Fruit fly (Drosophila melanogaster) whole organism, embryonic: Measurements from ENCODE around the gene Cont.

Source experiments
- Aef1 ChIP-seq: fragments of 200-800 bp; sonication (Bioruptor generic); IDR thresholded peaks from 3 replicates; pipeline ENCODE4 v1.3.6; 2022; ENCODE audit warnings: missing biosample characterization, missing genetic modification characterization
- B-H2 ChIP-seq: fragments of 200-800 bp; sonication (Bioruptor generic); optimal IDR thresholded peaks from 2 replicates; lab custom pipeline; 2018; ENCODE audit warnings: missing biosample characterization, mild to moderate bottlenecking, missing genetic modification characterization
- Bdp1 ChIP-seq: fragments of 200-800 bp; sonication (Bioruptor generic); optimal IDR thresholded peaks from 3 replicates; lab custom pipeline; 2016; ENCODE audit warnings: missing biosample characterization, missing genetic modification characterization
- CG1024 ChIP-seq: fragments of 200-800 bp; sonication (Bioruptor generic); IDR thresholded peaks from 2 replicates; pipeline ENCODE4 v1.3.6; 2022; ENCODE audit warnings: missing biosample characterization, missing genetic modification characterization
- CG10431 ChIP-seq: fragments of 200-800 bp; sonication (Bioruptor generic); optimal IDR thresholded peaks from 3 replicates; lab custom pipeline; 2018; ENCODE audit warnings: missing biosample characterization, mild to moderate bottlenecking, missing genetic modification characterization
- CG11695 ChIP-seq: fragments of 200-800 bp; sonication (Bioruptor generic); IDR thresholded peaks from 3 replicates; pipeline ENCODE4 v1.3.6; 2022; ENCODE audit warnings: missing biosample characterization, missing genetic modification characterization
- CG12299 ChIP-seq: fragments of 200-800 bp; sonication (Bioruptor generic); optimal IDR thresholded peaks from 2 replicates; lab custom pipeline; 2018; ENCODE audit warnings: missing biosample characterization, mild to moderate bottlenecking, missing genetic modification characterization
- CG1603 ChIP-seq: fragments of 200-800 bp; sonication (Bioruptor generic); optimal IDR thresholded peaks from 2 replicates; lab custom pipeline; 2019; ENCODE audit warnings: missing biosample characterization, mild to moderate bottlenecking, missing genetic modification characterization, moderate library complexity
- CG17186 ChIP-seq: fragments of 200-800 bp; sonication (Bioruptor generic); optimal IDR thresholded peaks from 3 replicates; lab custom pipeline; 2017; ENCODE audit warnings: missing biosample characterization, missing genetic modification reagents, missing genetic modification characterization
- CG17612 ChIP-seq: fragments of 200-800 bp; sonication (Bioruptor generic); IDR thresholded peaks from 2 replicates; pipeline ENCODE4 v1.3.6; 2022; ENCODE audit warnings: missing biosample characterization, missing genetic modification characterization
- CG31224 ChIP-seq: fragments of 200-800 bp; sonication (Bioruptor generic); IDR thresholded peaks from 2 replicates; pipeline ENCODE4 v1.3.6; 2022; ENCODE audit warnings: missing biosample characterization, missing genetic modification characterization
- CG33213 ChIP-seq: fragments of 200-800 bp; sonication (Bioruptor generic); optimal IDR thresholded peaks from 3 replicates; lab custom pipeline; 2016; ENCODE audit warnings: missing biosample characterization, missing genetic modification characterization
- CG4328 ChIP-seq: fragments of 200-800 bp; sonication (Bioruptor generic); optimal IDR thresholded peaks from 3 replicates; lab custom pipeline; 2017; ENCODE audit warnings: missing biosample characterization, missing genetic modification reagents, missing genetic modification characterization
- CG43689 ChIP-seq: fragments of 200-800 bp; sonication (Bioruptor generic); IDR thresholded peaks from 2 replicates; pipeline ENCODE4 v1.3.6; 2022; ENCODE audit warnings: missing biosample characterization, missing genetic modification characterization
- CG5180 ChIP-seq: fragments of 200-800 bp; sonication (Bioruptor generic); optimal IDR thresholded peaks from 3 replicates; lab custom pipeline; 2017; ENCODE audit warnings: missing biosample characterization, missing genetic modification characterization, mild to moderate bottlenecking, moderate library complexity, missing genetic modification reagents
- CG5953 ChIP-seq: fragments of 200-800 bp; sonication (Bioruptor generic); IDR thresholded peaks from 2 replicates; pipeline ENCODE4 v1.3.6; 2022; ENCODE audit warnings: missing biosample characterization, missing genetic modification characterization
- CG6813 ChIP-seq: fragments of 200-800 bp; sonication (Bioruptor generic); optimal IDR thresholded peaks from 2 replicates; lab custom pipeline; 2017; ENCODE audit warnings: missing biosample characterization, missing genetic modification characterization, mild to moderate bottlenecking, moderate library complexity, missing genetic modification reagents
- CG9437 ChIP-seq: fragments of 200-800 bp; sonication (Bioruptor generic); optimal IDR thresholded peaks from 2 replicates; lab custom pipeline; 2018; ENCODE audit warnings: missing biosample characterization, mild to moderate bottlenecking, missing genetic modification characterization
- CG9609 ChIP-seq: fragments of 200-800 bp; sonication (Bioruptor generic); optimal IDR thresholded peaks from 3 replicates; lab custom pipeline; 2016; ENCODE audit warnings: missing biosample characterization, missing genetic modification characterization
- Chrac-16 ChIP-seq: fragments of 200-800 bp; sonication (Bioruptor generic); optimal IDR thresholded peaks from 3 replicates; lab custom pipeline; 2016; ENCODE audit warnings: missing biosample characterization, missing genetic modification characterization
- HLH54F ChIP-seq: fragments of 200-800 bp; sonication (Bioruptor generic); optimal IDR thresholded peaks from 3 replicates; lab custom pipeline; 2016; ENCODE audit warnings: missing biosample characterization, missing genetic modification characterization
- Hr78 ChIP-seq, 2 experiments: fragments of 200-800 bp in 1 of 2; fragments of >200 bp in 1 of 2; sonication (Bioruptor generic) in 1 of 2; optimal IDR thresholded peaks; 2 replicates each; lab custom pipeline; 2017 to 2019; ENCODE audit warnings: missing biosample characterization in 2 of 2, missing genetic modification characterization in 2 of 2, mild to moderate bottlenecking in 1 of 2, moderate library complexity in 1 of 2
- Max ChIP-seq: fragments of 200-800 bp; sonication (Bioruptor generic); optimal IDR thresholded peaks from 2 replicates; lab custom pipeline; 2016; ENCODE audit warnings: missing biosample characterization, mild to moderate bottlenecking, missing genetic modification characterization
- Med ChIP-seq: fragments of 200-800 bp; sonication (Bioruptor generic); peaks from one replicate; lab custom pipeline; 2016; ENCODE audit warnings: missing biosample characterization, missing genetic modification characterization, mild to moderate bottlenecking, inconsistent platforms, moderate library complexity
- Meics ChIP-seq: fragments of 200-800 bp; sonication (Bioruptor generic); optimal IDR thresholded peaks from 2 replicates; lab custom pipeline; 2017; ENCODE audit warnings: missing biosample characterization, mild to moderate bottlenecking, missing genetic modification characterization
- Opbp ChIP-seq: fragments of 200-800 bp; sonication (Bioruptor generic); IDR thresholded peaks from 3 replicates; pipeline ENCODE4 v1.3.6; 2022; ENCODE audit warnings: missing biosample characterization, missing genetic modification characterization; ENCODE audit not compliant: partially characterized antibody
- TFAM ChIP-seq: fragments of 200-800 bp; sonication (Bioruptor generic); optimal IDR thresholded peaks from 2 replicates; lab custom pipeline; 2017; ENCODE audit warnings: missing biosample characterization, missing genetic modification characterization, inconsistent platforms
- Trl ChIP-seq, 3 experiments: fragments of >200 bp in 2 of 3; fragments of 200-800 bp in 1 of 3; sonication (Bioruptor generic) in 1 of 3; optimal IDR thresholded peaks; 2 replicates in 1 of 3; 3 replicates in 2 of 3; lab custom pipeline; 2016 to 2017; ENCODE audit warnings: missing biosample characterization in 1 of 3, missing genetic modification characterization in 1 of 3
- ara ChIP-seq: fragments of 200-800 bp; sonication (Bioruptor generic); IDR thresholded peaks from 2 replicates; pipeline ENCODE4 v1.3.6; 2022; ENCODE audit warnings: missing biosample characterization, missing genetic modification characterization
- cwo ChIP-seq: fragments of 200-800 bp; sonication (Bioruptor generic); optimal IDR thresholded peaks from 3 replicates; lab custom pipeline; 2017; ENCODE audit warnings: missing biosample characterization, missing genetic modification characterization, mild to moderate bottlenecking, moderate library complexity, missing genetic modification reagents
- dmrt11E ChIP-seq: fragments of 200-800 bp; sonication (Bioruptor generic); optimal IDR thresholded peaks from 3 replicates; lab custom pipeline; 2018; ENCODE audit warnings: missing biosample characterization, mild to moderate bottlenecking, missing genetic modification characterization, moderate library complexity
- dysf ChIP-seq: fragments of 200-800 bp; sonication (Bioruptor generic); IDR thresholded peaks from 3 replicates; pipeline ENCODE4 v1.3.6; 2022; ENCODE audit warnings: missing biosample characterization, missing genetic modification characterization
- en ChIP-seq: fragments of 200-800 bp; sonication (Bioruptor generic); optimal IDR thresholded peaks from 2 replicates; lab custom pipeline; 2016; ENCODE audit warnings: missing biosample characterization, missing genetic modification characterization
- gcm ChIP-seq: fragments of 200-800 bp; sonication (Bioruptor generic); optimal IDR thresholded peaks from 2 replicates; lab custom pipeline; 2019; ENCODE audit warnings: missing biosample characterization, mild to moderate bottlenecking, missing genetic modification characterization, moderate library complexity
- gem ChIP-seq: fragments of 200-800 bp; sonication (Bioruptor generic); optimal IDR thresholded peaks from 2 replicates; lab custom pipeline; 2019; ENCODE audit warnings: missing biosample characterization, mild to moderate bottlenecking, missing genetic modification characterization, moderate library complexity
- gfzf ChIP-seq: fragments of 200-800 bp; sonication (Bioruptor generic); optimal IDR thresholded peaks from 2 replicates; lab custom pipeline; 2016; ENCODE audit warnings: missing biosample characterization, mild to moderate bottlenecking, missing genetic modification characterization, moderate library complexity
- kni ChIP-seq: fragments of 200-800 bp; sonication (Bioruptor generic); optimal IDR thresholded peaks from 3 replicates; lab custom pipeline; 2017; ENCODE audit warnings: mild to moderate bottlenecking, missing biosample characterization, missing genetic modification reagents, missing genetic modification characterization
- lab ChIP-seq: fragments of 200-800 bp; sonication (Bioruptor generic); optimal IDR thresholded peaks from 3 replicates; lab custom pipeline; 2017; ENCODE audit warnings: missing biosample characterization, missing genetic modification characterization, mild to moderate bottlenecking, moderate library complexity, missing genetic modification reagents
- pb ChIP-seq: fragments of 200-800 bp; sonication (Bioruptor generic); optimal IDR thresholded peaks from 3 replicates; lab custom pipeline; 2016; ENCODE audit warnings: missing biosample characterization, missing genetic modification characterization
- pho ChIP-seq: fragments of 200-800 bp; sonication (Bioruptor generic); optimal IDR thresholded peaks from 2 replicates; lab custom pipeline; 2016; ENCODE audit warnings: missing biosample characterization, missing genetic modification characterization
- prd ChIP-seq, 3 experiments: fragments of >200 bp in 2 of 3; fragments of 200-800 bp in 1 of 3; sonication (Bioruptor generic) in 1 of 3; optimal IDR thresholded peaks in 2 of 3; IDR thresholded peaks in 1 of 3; 2 replicates in 2 of 3; 3 replicates in 1 of 3; pipeline versions ENCODE4 v1.3.6 to Lab custom; 2017 to 2022; ENCODE audit warnings: missing biosample characterization in 1 of 3, missing genetic modification characterization in 1 of 3
- ro ChIP-seq: fragments of 200-800 bp; sonication (Bioruptor generic); IDR thresholded peaks from 2 replicates; pipeline ENCODE4 v1.3.6; 2022; ENCODE audit warnings: missing biosample characterization, missing genetic modification characterization
- sisA ChIP-seq: fragments of 200-800 bp; sonication (Bioruptor generic); IDR thresholded peaks from 2 replicates; pipeline ENCODE4 v1.3.6; 2022; ENCODE audit warnings: missing biosample characterization, missing genetic modification characterization
- z ChIP-seq: fragments of 200-800 bp; sonication (Bioruptor generic); IDR thresholded peaks from 3 replicates; pipeline ENCODE4 v1.3.6; 2022; ENCODE audit warnings: missing biosample characterization, missing genetic modification characterization
- zfh1 ChIP-seq: fragments of 200-800 bp; sonication (Bioruptor generic); IDR thresholded peaks from 3 replicates; pipeline ENCODE4 v1.3.6; 2022; ENCODE audit warnings: missing biosample characterization, missing genetic modification characterization

Cont gene

DNA sequence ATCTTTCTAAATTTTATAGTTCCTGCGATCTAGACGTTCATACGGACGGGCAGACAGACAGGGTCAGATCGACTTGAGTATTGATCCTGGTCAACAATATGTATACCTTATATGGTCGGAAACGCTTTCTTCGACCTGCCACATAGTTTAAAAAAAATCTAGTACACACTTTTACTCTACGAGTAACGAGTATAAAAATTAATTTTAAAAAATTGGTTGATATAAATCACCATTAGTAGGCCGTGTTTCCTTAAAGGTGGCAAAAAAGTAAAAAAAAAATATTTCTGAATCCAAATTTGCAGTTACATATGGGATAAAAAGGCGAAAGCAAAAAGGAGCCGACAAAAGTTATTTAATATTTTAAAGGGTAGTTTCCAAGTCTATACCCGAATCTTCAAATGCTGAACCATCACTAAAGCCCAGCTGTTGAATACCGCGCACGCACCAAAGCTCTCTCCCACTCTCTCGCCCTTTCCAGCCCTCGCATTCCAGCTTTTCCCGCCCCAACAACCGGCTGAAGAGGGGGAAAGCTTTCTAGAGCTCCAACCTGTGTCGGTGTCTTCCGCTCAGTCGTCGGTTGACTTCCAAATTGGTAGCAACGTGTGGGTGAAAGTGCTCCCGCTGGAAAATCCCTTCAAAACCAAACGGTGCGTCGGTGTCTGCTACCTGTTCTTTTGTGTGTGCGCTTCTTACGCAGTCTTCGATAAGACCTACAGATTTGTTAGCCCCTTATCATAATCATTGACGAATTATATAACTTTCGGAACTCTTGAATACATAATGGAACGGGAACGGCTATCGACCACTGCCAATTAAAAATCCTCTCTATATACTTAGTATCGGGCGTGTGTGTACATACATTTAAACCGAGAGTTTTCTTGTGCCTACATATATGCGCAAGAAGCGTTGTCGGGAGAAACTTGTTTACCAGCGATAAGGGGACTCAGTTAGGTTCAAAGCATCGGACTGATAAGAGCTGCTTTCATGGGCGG, 2.4 kb upstream of the Cont start, which contains the start of gene Sfxn1-3 (continued):
- no peak; the same call in 1 of the 2 replicates for TF ChIP-seq sisA
- peak; percentile 11 for TF ChIP-seq CG6813 (GFP tag; lab: Kevin White, UChicago)
- peak; percentile 31 for TF ChIP-seq Bdp1 (GFP tag; lab: Kevin White, UChicago)
- no peak for TF ChIP-seq CG9609 (GFP tag; lab: Kevin White, UChicago)
- TF ChIP-seq ro (GFP tag; lab: Robert Waterston, UW) = no peak
- TF ChIP-seq CG31224 (GFP tag; lab: Robert Waterston, UW) = no peak
- peak; percentile 57 for TF ChIP-seq pho (GFP tag; lab: Kevin White, UChicago)
- no peak for TF ChIP-seq prd (optimal IDR thresholded peaks at IDR 0.05; lab: Kevin White, UChicago)
- TF ChIP-seq prd (GFP tag; IDR thresholded peaks at IDR 0.05; lab: Robert Waterston, UW) = peak; percentile 60
- no peak for TF ChIP-seq Aef1 (GFP tag; lab: Robert Waterston, UW)
- no peak for TF ChIP-seq TFAM (GFP tag; lab: Kevin White, UChicago)
- no peak for TF ChIP-seq CG17612 (GFP tag; lab: Robert Waterston, UW)
- TF ChIP-seq CG11695 (GFP tag; lab: Robert Waterston, UW) = no peak
- TF ChIP-seq ara (GFP tag; lab: Robert Waterston, UW) = 0 out of 2 replicates have a peak, but pooled peaks have one; percentile 22
- peak; percentile 67 for TF ChIP-seq kni (GFP tag; lab: Kevin White, UChicago)
- no peak for TF ChIP-seq CG10431
- TF ChIP-seq gcm (GFP tag; lab: Kevin White, UChicago) = peak; percentile 16
- 0 out of 3 replicates have a peak, but pooled peaks have one; percentile 59 for TF ChIP-seq Opbp (GFP tag; lab: Robert Waterston, UW)
- TF ChIP-seq CG43689 (GFP tag; lab: Robert Waterston, UW) = no peak
- TF ChIP-seq lab (GFP tag; lab: Kevin White, UChicago) = peak; percentile 88
- no peak; the same call in 2 of the 3 replicates for TF ChIP-seq zfh1 (GFP tag; lab: Robert Waterston, UW)
- TF ChIP-seq pb (GFP tag; lab: Kevin White, UChicago) = peak; percentile 53
- no peak for TF ChIP-seq en (GFP tag; lab: Kevin White, UChicago)
- TF ChIP-seq Meics = peak; percentile 45
- no peak for TF ChIP-seq gfzf (GFP tag; lab: Kevin White, UChicago)
- peak; percentile 67 for TF ChIP-seq CG4328 (GFP tag; lab: Kevin White, UChicago)
- peak; percentile 72 for TF ChIP-seq CG5180 (GFP tag; lab: Kevin White, UChicago)
- peak; percentile 7 for TF ChIP-seq HLH54F (GFP tag; lab: Kevin White, UChicago)
- TF ChIP-seq CG5953 (GFP tag; lab: Robert Waterston, UW) = no peak
- TF ChIP-seq gem (tag; lab: Kevin White, UChicago) = peak; percentile 61
- TF ChIP-seq z = 0 out of 3 replicates have a peak, but pooled peaks have one; percentile 39
- TF ChIP-seq CG12299 (tag; lab: Kevin White, UChicago) = peak; percentile 50
- TF ChIP-seq Hr78 (GFP tag; optimal IDR thresholded peaks at IDR 0.05; lab: Kevin White, UChicago) = peak in 1 of 2 experiments; percentile 47

DNA sequence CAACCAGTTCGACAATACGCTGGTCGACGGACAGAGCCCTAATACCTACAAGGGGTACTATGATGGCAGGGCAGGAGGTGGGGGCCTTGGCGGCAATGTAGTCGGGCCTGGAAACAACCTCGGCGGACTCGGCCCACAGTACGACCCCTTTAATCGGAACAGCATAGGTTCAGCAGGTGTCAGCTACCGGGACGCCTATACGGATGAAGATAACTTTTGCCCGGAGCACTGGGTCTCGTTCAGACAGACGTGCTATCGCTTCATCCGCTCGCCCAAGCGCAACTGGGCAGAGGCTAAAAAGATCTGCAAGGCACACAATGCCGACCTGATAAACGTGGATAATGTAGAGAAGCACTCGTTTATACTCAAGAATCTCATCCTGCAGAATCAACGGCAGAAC, 1.1 kb downstream of the Cont start:
- TF ChIP-seq Med (peak; percentile 39), CG1024 (0 out of 2 replicates have a peak, but pooled peaks have one; percentile 9), sisA (no peak)

DNA sequence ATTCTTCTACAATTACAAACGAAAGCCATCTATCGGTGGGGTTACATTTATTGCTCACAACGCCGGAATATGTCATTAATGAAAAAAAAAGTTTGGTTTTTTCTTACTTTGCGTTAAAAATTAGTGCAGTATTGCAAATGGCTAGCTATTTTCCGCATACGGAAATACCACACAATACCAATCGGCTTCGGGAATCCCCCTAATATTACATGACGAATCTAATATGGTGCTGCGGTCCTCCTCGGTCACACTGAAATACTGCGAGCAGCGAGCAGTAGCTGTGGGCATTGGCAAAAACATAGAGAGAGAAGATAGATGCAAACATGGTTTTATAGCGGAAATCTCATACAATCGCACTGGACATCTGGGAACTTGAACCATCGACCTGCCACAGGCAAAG, 6.4 kb downstream of the Cont start, which contains the start of gene tub:
TSS of gene tub (plus strand) at position 253 of the 400 bp plus-strand sequence.
- TF ChIP-seq z (no peak), dysf (GFP tag; lab: Robert Waterston, UW) (peak; percentile 24; the same call in 1 of the 3 replicates), CG17186 (GFP tag; lab: Kevin White, UChicago) (peak; percentile 38), CG9437 (GFP tag; lab: Kevin White, UChicago) (peak; percentile 8), Max (GFP tag; lab: Kevin White, UChicago) (peak; percentile 8), Chrac-16 (GFP tag; lab: Kevin White, UChicago) (peak; percentile 31), Trl (optimal IDR thresholded peaks at IDR 0.05; lab: Kevin White, UChicago) (peak in 1 of 2 experiments; percentile 7), Trl (GFP tag; optimal IDR thresholded peaks at IDR 0.05; lab: Kevin White, UChicago) (peak; percentile 10), CG33213 (peak; percentile 14), dmrt11E (tag; lab: Kevin White, UChicago) (peak; percentile 12), cwo (no peak), CG1603 (peak; percentile 77), B-H2 (GFP tag; lab: Kevin White, UChicago) (peak; percentile 60)
